Fruit fly (Drosophila melanogaster) Kc167 (cell line): ENCODE results near the gene CG43694.

Experiments
- Myc ChIP-seq: fragments of >200 bp; optimal IDR thresholded peaks from 2 replicates; lab custom pipeline; 2017; ENCODE audit warnings: missing external identifiers
- Sin3A ChIP-seq: fragments of >200 bp; optimal IDR thresholded peaks from 2 replicates; lab custom pipeline; 2018; ENCODE audit warnings: missing external identifiers
- h ChIP-seq: fragments of >200 bp; optimal IDR thresholded peaks from 3 replicates; lab custom pipeline; 2018; ENCODE audit warnings: missing external identifiers
- insv ChIP-seq: fragments of >200 bp; optimal IDR thresholded peaks from 3 replicates; lab custom pipeline; 2018; ENCODE audit warnings: missing external identifiers
- psq ChIP-seq: fragments of >200 bp; optimal IDR thresholded peaks from 2 replicates; lab custom pipeline; 2017; ENCODE audit warnings: missing external identifiers
- ttk ChIP-seq: sonication (Bioruptor generic); optimal IDR thresholded peaks from 2 replicates; lab custom pipeline; 2017; ENCODE audit warnings: missing external identifiers

- TF ChIP-seq h (lab: Kevin White, UChicago) (no peak), psq (lab: Kevin White, UChicago) (no peak), ttk (lab: Kevin White, UChicago) (no peak), Myc (no peak), Sin3A (no peak), insv (lab: Kevin White, UChicago) (no peak)
These were observed 37.0 kb downstream of the CG43694 start, which contains the start of gene CG31515 for dm6 chr3R:23388798-23389197.
